Fruit fly (Drosophila melanogaster): Measurements from ENCODE around the gene CG42237.

DNA sequence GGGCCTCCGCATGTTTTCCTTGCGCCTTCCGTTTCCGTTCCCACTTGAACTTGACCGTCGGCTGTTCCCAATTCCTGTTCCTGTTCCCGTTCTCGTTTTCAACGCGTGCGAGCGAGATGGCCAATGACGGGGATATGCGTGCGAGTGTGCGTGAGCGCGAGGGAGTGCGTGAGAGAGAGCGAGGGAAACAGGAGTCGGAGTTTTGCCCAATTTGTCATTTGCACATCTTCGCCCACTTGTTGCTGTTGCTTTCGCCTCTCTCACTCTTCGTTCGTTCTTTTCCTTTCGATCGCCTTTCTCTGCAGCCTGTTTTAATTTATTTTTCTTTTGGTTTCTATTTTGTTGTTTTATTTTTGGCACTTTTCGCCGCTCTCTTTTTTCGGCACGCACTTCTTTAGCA, 3.1 kb upstream of the CG42237 start:
- TF ChIP-seq CG8478 (optimal IDR thresholded peaks at IDR 0.05): no peak
- no peak for TF ChIP-seq CTCF (optimal IDR thresholded peaks at IDR 0.05)
